Worm (Caenorhabditis elegans) whole organism, L1 larva: ENCODE data around the gene chil-9.

ENCODE experiments used
- C16A3.4 ChIP-seq: fragments of 150-350 bp; optimal IDR thresholded peaks from 2 replicates; lab custom pipeline; 2014; ENCODE audit warnings: missing biosample characterization, missing genetic modification characterization
- F16B12.6 ChIP-seq: fragments of 150-350 bp; optimal IDR thresholded peaks from 2 replicates; lab custom pipeline; 2014; ENCODE audit warnings: missing biosample characterization, missing genetic modification characterization
- Y116A8C.19 ChIP-seq: sonication (generic microtip); optimal IDR thresholded peaks from 2 replicates; lab custom pipeline; 2016; ENCODE audit warnings: missing compliant biosample characterization, missing genetic modification characterization, borderline replicate concordance
- aha-1 ChIP-seq: fragments of 150-350 bp; optimal IDR thresholded peaks from 2 replicates; lab custom pipeline; 2014; ENCODE audit warnings: missing biosample characterization, missing genetic modification characterization
- ceh-63 ChIP-seq: fragments of 200-800 bp; sonication (Bioruptor generic); optimal IDR thresholded peaks from 2 replicates; lab custom pipeline; 2018; ENCODE audit warnings: mild to moderate bottlenecking, missing genetic modification characterization, missing compliant biosample characterization
- ceh-8 ChIP-seq: fragments of 200-800 bp; sonication (Bioruptor generic); optimal IDR thresholded peaks from 2 replicates; lab custom pipeline; 2018; ENCODE audit warnings: mild to moderate bottlenecking, missing genetic modification characterization, moderate library complexity, missing compliant biosample characterization
- ceh-82 ChIP-seq, 3 experiments: fragments of 150-350 bp in 1 of 3; sonication (generic microtip) in 2 of 3; optimal IDR thresholded peaks; 2 replicates each; lab custom pipeline; 2014 to 2017; ENCODE audit warnings: missing biosample characterization in 3 of 3, missing genetic modification characterization in 3 of 3
- ceh-88 ChIP-seq: fragments of 200-800 bp; sonication (Bioruptor generic); IDR thresholded peaks from 2 replicates; pipeline ENCODE4 v1.3.6; 2022; ENCODE audit warnings: missing genetic modification characterization, missing compliant biosample characterization
- dpl-1 ChIP-seq, 3 experiments: fragments of 150-350 bp in 2 of 3; sonication (generic microtip) in 1 of 3; optimal IDR thresholded peaks; 2 replicates each; lab custom pipeline; 2014 to 2017; ENCODE audit warnings: missing biosample characterization in 3 of 3, missing genetic modification characterization in 3 of 3, missing genetic modification reagents in 3 of 3
- efl-3 ChIP-seq: fragments of 200-800 bp; sonication (Bioruptor generic); optimal IDR thresholded peaks from 2 replicates; lab custom pipeline; 2018; ENCODE audit warnings: mild to moderate bottlenecking, missing genetic modification characterization, missing compliant biosample characterization
- egl-13 ChIP-seq: sonication (generic microtip); optimal IDR thresholded peaks from 2 replicates; lab custom pipeline; 2016; ENCODE audit warnings: missing genotype, missing genetic modification reagents, missing genetic modification characterization, missing compliant biosample characterization
- elt-3 ChIP-seq, 6 experiments: fragments of 150-350 bp in 1 of 6; sonication (generic microtip); optimal IDR thresholded peaks; 2 replicates each; lab custom pipeline; 2017 to 2018; ENCODE audit warnings: missing biosample characterization in 6 of 6, missing genetic modification characterization in 6 of 6, inconsistent platforms in 1 of 6
- fkh-10 ChIP-seq: sonication (generic microtip); optimal IDR thresholded peaks from 2 replicates; lab custom pipeline; 2017; ENCODE audit warnings: missing biosample characterization, missing genetic modification reagents, missing genetic modification characterization
- fkh-4 ChIP-seq: sonication (generic microtip); optimal IDR thresholded peaks from 2 replicates; lab custom pipeline; 2016; ENCODE audit warnings: missing compliant biosample characterization, missing genetic modification characterization, borderline replicate concordance
- fkh-8 ChIP-seq: sonication (generic microtip); optimal IDR thresholded peaks from 2 replicates; lab custom pipeline; 2016; ENCODE audit warnings: mild to moderate bottlenecking, missing genetic modification characterization, missing compliant biosample characterization
- fos-1 ChIP-seq: fragments of 150-350 bp; optimal IDR thresholded peaks from 2 replicates; lab custom pipeline; 2014; ENCODE audit warnings: missing biosample characterization, missing genetic modification characterization
- grh-1 ChIP-seq: fragments of 200-800 bp; sonication (Bioruptor generic); IDR thresholded peaks from 2 replicates; pipeline ENCODE4 v1.3.6; 2022; ENCODE audit warnings: missing genetic modification reagents, missing genetic modification characterization, missing compliant biosample characterization
- hlh-4 ChIP-seq: sonication (generic microtip); optimal IDR thresholded peaks from 2 replicates; lab custom pipeline; 2016; ENCODE audit warnings: mild to moderate bottlenecking, missing genetic modification characterization, missing compliant biosample characterization
- hpl-2 ChIP-seq: fragments of 150-350 bp; optimal IDR thresholded peaks from 2 replicates; lab custom pipeline; 2014; ENCODE audit warnings: missing biosample characterization, missing genetic modification reagents, missing genetic modification characterization
- jun-1 ChIP-seq: fragments of 150-350 bp; optimal IDR thresholded peaks from 2 replicates; lab custom pipeline; 2014; ENCODE audit warnings: missing biosample characterization, missing genetic modification reagents, missing genetic modification characterization
- lin-39 ChIP-seq: fragments of 150-350 bp; optimal IDR thresholded peaks from 2 replicates; lab custom pipeline; 2014; ENCODE audit warnings: missing biosample characterization, missing genetic modification reagents, missing genetic modification characterization
- lir-3 ChIP-seq: sonication (generic microtip); optimal IDR thresholded peaks from 2 replicates; lab custom pipeline; 2016; ENCODE audit warnings: mild to moderate bottlenecking, missing genetic modification characterization, moderate library complexity, missing compliant biosample characterization; ENCODE audit not compliant: poor library complexity
- mep-1 ChIP-seq: fragments of 150-350 bp; optimal IDR thresholded peaks from 2 replicates; lab custom pipeline; 2014; ENCODE audit warnings: missing biosample characterization, missing genetic modification characterization
- nhr-11 ChIP-seq: fragments of 150-350 bp; optimal IDR thresholded peaks from 2 replicates; lab custom pipeline; 2014; ENCODE audit warnings: missing biosample characterization, missing genetic modification characterization
- nhr-28 ChIP-seq: fragments of 150-350 bp; optimal IDR thresholded peaks from 2 replicates; lab custom pipeline; 2014; ENCODE audit warnings: missing biosample characterization, missing genetic modification characterization
- nhr-71 ChIP-seq: sonication (generic microtip); optimal IDR thresholded peaks from 2 replicates; lab custom pipeline; 2016; ENCODE audit warnings: mild to moderate bottlenecking, missing genetic modification characterization, moderate library complexity, missing compliant biosample characterization
- nhr-77 ChIP-seq: fragments of 150-350 bp; optimal IDR thresholded peaks from 2 replicates; lab custom pipeline; 2014; ENCODE audit warnings: missing biosample characterization, missing genetic modification characterization
- nhr-90 ChIP-seq: sonication (generic microtip); optimal IDR thresholded peaks from 2 replicates; lab custom pipeline; 2016; ENCODE audit warnings: mild to moderate bottlenecking, missing genetic modification characterization, missing compliant biosample characterization; ENCODE audit not compliant: poor library complexity
- pax-3 ChIP-seq: fragments of 200-800 bp; sonication (Bioruptor generic); optimal IDR thresholded peaks from 2 replicates; lab custom pipeline; 2018; ENCODE audit warnings: mild to moderate bottlenecking, missing genetic modification characterization, moderate library complexity, missing compliant biosample characterization
- pqm-1 ChIP-seq: sonication (generic microtip); optimal IDR thresholded peaks from 3 replicates; lab custom pipeline; 2017; ENCODE audit warnings: missing biosample characterization, missing genetic modification characterization
- rnt-1 ChIP-seq: sonication (generic microtip); optimal IDR thresholded peaks from 2 replicates; lab custom pipeline; 2016; ENCODE audit warnings: mild to moderate bottlenecking, missing genetic modification characterization, moderate library complexity, missing compliant biosample characterization
- skn-1 ChIP-seq: fragments of 150-350 bp; optimal IDR thresholded peaks from 2 replicates; lab custom pipeline; 2014; ENCODE audit warnings: missing biosample characterization, missing genetic modification characterization
- snpc-4 ChIP-seq: fragments of 150-350 bp; optimal IDR thresholded peaks from 2 replicates; lab custom pipeline; 2014; ENCODE audit warnings: missing biosample characterization, missing genetic modification characterization
- swsn-7 ChIP-seq: sonication (generic microtip); optimal IDR thresholded peaks from 2 replicates; lab custom pipeline; 2016; ENCODE audit warnings: missing genetic modification characterization, missing compliant biosample characterization
- tlp-1 ChIP-seq: fragments of 150-350 bp; optimal IDR thresholded peaks from 2 replicates; lab custom pipeline; 2014; ENCODE audit warnings: missing biosample characterization, missing genetic modification characterization
- zag-1 ChIP-seq: fragments of 150-350 bp; optimal IDR thresholded peaks from 2 replicates; lab custom pipeline; 2014; ENCODE audit warnings: missing biosample characterization, missing genetic modification characterization
- ztf-11 ChIP-seq, 2 experiments: sonication (generic microtip); optimal IDR thresholded peaks; 2 replicates each; lab custom pipeline; 2016 to 2017; ENCODE audit warnings: missing genetic modification characterization in 2 of 2, missing biosample characterization in 1 of 2, missing compliant biosample characterization in 1 of 2
- ztf-4 ChIP-seq: fragments of 150-350 bp; optimal IDR thresholded peaks from 2 replicates; lab custom pipeline; 2014; ENCODE audit warnings: missing biosample characterization, missing genetic modification characterization

chil-9 gene

ce11 chrII:9838260-9838935 lies 6.7 kb downstream of the chil-9 start, which contains the start of gene arrd-4 (continued):
- TF ChIP-seq pax-3 (tag; lab: Kevin White, UChicago) (peak; percentile 47), aha-1 (tag; lab: Kevin White, UChicago) (no peak), swsn-7 (peak; percentile 1), fkh-8 (peak; percentile 88), lin-39 (no peak), lir-3 (tag; lab: Kevin White, UChicago) (no peak), nhr-11 (tag; lab: Kevin White, UChicago) (no peak), Y116A8C.19 (tag; lab: Kevin White, UChicago) (no peak), ceh-82 (tag; optimal IDR thresholded peaks at IDR 0.05; lab: Kevin White, UChicago) (no peak), ceh-8 (GFP tag; lab: Kevin White, UChicago) (peak; percentile 87), fos-1 (no peak), snpc-4 (no peak), F16B12.6 (tag; lab: Kevin White, UChicago) (no peak), zag-1 (tag; lab: Kevin White, UChicago) (no peak), nhr-28 (tag; lab: Kevin White, UChicago) (no peak), efl-3 (GFP tag; lab: Kevin White, UChicago) (no peak)

ce11 chrII:9835958-9836357 lies 9.2 kb downstream of the chil-9 start:
- no peak for TF ChIP-seq rnt-1 (tag; lab: Kevin White, UChicago)
- no peak for TF ChIP-seq ceh-63 (GFP tag; lab: Kevin White, UChicago)
- TF ChIP-seq mep-1 (tag; lab: Kevin White, UChicago): no peak
- TF ChIP-seq egl-13 (tag; lab: Kevin White, UChicago): no peak

ce11 chrII:9834921-9835320 lies 10.2 kb downstream of the chil-9 start, which contains the start of gene arrd-5:
TSS of gene arrd-5 (plus strand) at chrII:9835221.
- TF ChIP-seq skn-1 (tag; lab: Kevin White, UChicago) (no peak), pqm-1 (no peak), efl-3 (GFP tag; lab: Kevin White, UChicago) (no peak), C16A3.4 (tag; lab: Kevin White, UChicago) (no peak), jun-1 (no peak), ceh-88 (GFP tag; lab: Robert Waterston, UW) (no peak), elt-3 (tag; optimal IDR thresholded peaks at IDR 0.05; lab: Kevin White, UChicago) (no peak), dpl-1 (GFP tag; optimal IDR thresholded peaks at IDR 0.05; lab: Kevin White, UChicago) (no peak), ztf-4 (tag; lab: Kevin White, UChicago) (no peak), grh-1 (GFP tag; lab: Robert Waterston, UW) (no peak), nhr-71 (tag; lab: Kevin White, UChicago) (no peak), tlp-1 (tag; lab: Kevin White, UChicago) (no peak), fkh-10 (GFP tag; lab: Kevin White, UChicago) (no peak)

- TF ChIP-seq dpl-1 (GFP tag; optimal IDR thresholded peaks at IDR 0.05; lab: Kevin White, UChicago): no peak
- no peak for TF ChIP-seq hlh-4 (tag; lab: Kevin White, UChicago)
- no peak for TF ChIP-seq nhr-90
- no peak for TF ChIP-seq fkh-4 (tag; lab: Kevin White, UChicago)
- no peak for TF ChIP-seq ztf-11 (tag; optimal IDR thresholded peaks at IDR 0.05; lab: Kevin White, UChicago)
- no peak for TF ChIP-seq nhr-77 (tag; lab: Kevin White, UChicago)
- TF ChIP-seq hpl-2: no peak
- TF ChIP-seq, all 84 proteins: peak for 0
Observed at ce11 chrII:9833855-9834254, 11.3 kb downstream of the chil-9 start, which contains the start of gene ZK938.3. TSS of gene ZK938.3 (minus strand) at chrII:9833955.
